Fruit fly (Drosophila melanogaster) whole organism, adult: ENCODE results near the gene Wdr24.

ENCODE experiments used
- CG11617 ChIP-seq: fragments of 200-800 bp; sonication (Bioruptor generic); optimal IDR thresholded peaks from 2 replicates; lab custom pipeline; 2017; ENCODE audit warnings: mild to moderate bottlenecking, missing biosample characterization, missing genetic modification reagents, missing genetic modification characterization
- CG12768 ChIP-seq: fragments of 200-800 bp; sonication (Bioruptor generic); optimal IDR thresholded peaks from 2 replicates; lab custom pipeline; 2017; ENCODE audit warnings: missing biosample characterization, missing genetic modification characterization, mild to moderate bottlenecking, moderate library complexity, missing genetic modification reagents
- bab1 ChIP-seq: fragments of 200-800 bp; sonication (Bioruptor generic); optimal IDR thresholded peaks from 3 replicates; lab custom pipeline; 2019; ENCODE audit warnings: missing biosample characterization, mild to moderate bottlenecking, missing genetic modification characterization, moderate library complexity
- cic ChIP-seq: fragments of 200-800 bp; sonication (Bioruptor generic); optimal IDR thresholded peaks from 2 replicates; lab custom pipeline; 2017; ENCODE audit warnings: missing biosample characterization, mild to moderate bottlenecking, missing genetic modification characterization, moderate library complexity
- tj ChIP-seq: fragments of 200-800 bp; sonication (Bioruptor generic); optimal IDR thresholded peaks from 3 replicates; lab custom pipeline; 2017; ENCODE audit warnings: missing biosample characterization, mild to moderate bottlenecking, missing genetic modification characterization, moderate library complexity
- toe ChIP-seq: fragments of 200-800 bp; sonication (Bioruptor generic); optimal IDR thresholded peaks from 2 replicates; lab custom pipeline; 2016; ENCODE audit warnings: missing biosample characterization, missing genetic modification characterization

- TF ChIP-seq CG12768: no peak
- no peak for TF ChIP-seq bab1 (GFP tag; lab: Kevin White, UChicago)
- no peak for TF ChIP-seq CG11617 (GFP tag; lab: Kevin White, UChicago)
- TF ChIP-seq toe (GFP tag; lab: Kevin White, UChicago): no peak
- no peak for TF ChIP-seq tj
- no peak for TF ChIP-seq cic
Measured at dm6 chr3R:29696359-29696758, 48.5 kb downstream of the Wdr24 start.
